Fruit fly (Drosophila melanogaster) whole organism, embryonic: ENCODE measurements around the gene DNaseII.

Experiments used
- Ada2b ChIP-seq: fragments of 200-800 bp; sonication (Bioruptor generic); IDR thresholded peaks from 2 replicates; pipeline ENCODE4 v1.3.6; 2022; ENCODE audit warnings: missing biosample characterization, missing genetic modification characterization
- Aef1 ChIP-seq: fragments of 200-800 bp; sonication (Bioruptor generic); IDR thresholded peaks from 3 replicates; pipeline ENCODE4 v1.3.6; 2022; ENCODE audit warnings: missing biosample characterization, missing genetic modification characterization
- Antp ChIP-seq: fragments of 200-800 bp; sonication (Bioruptor generic); optimal IDR thresholded peaks from 3 replicates; lab custom pipeline; 2016; ENCODE audit warnings: missing biosample characterization, missing genetic modification characterization
- B-H2 ChIP-seq: fragments of 200-800 bp; sonication (Bioruptor generic); optimal IDR thresholded peaks from 2 replicates; lab custom pipeline; 2018; ENCODE audit warnings: missing biosample characterization, mild to moderate bottlenecking, missing genetic modification characterization
- BtbVII ChIP-seq: fragments of 200-800 bp; sonication (Bioruptor generic); optimal IDR thresholded peaks from 3 replicates; lab custom pipeline; 2017; ENCODE audit warnings: missing biosample characterization, mild to moderate bottlenecking, missing genetic modification characterization
- CG11398 ChIP-seq: fragments of 200-800 bp; sonication (Bioruptor generic); optimal IDR thresholded peaks from 2 replicates; lab custom pipeline; 2016; ENCODE audit warnings: missing biosample characterization, missing genetic modification characterization
- CG12299 ChIP-seq: fragments of 200-800 bp; sonication (Bioruptor generic); optimal IDR thresholded peaks from 2 replicates; lab custom pipeline; 2018; ENCODE audit warnings: missing biosample characterization, mild to moderate bottlenecking, missing genetic modification characterization
- CG12744 ChIP-seq: fragments of 200-800 bp; sonication (Bioruptor generic); optimal IDR thresholded peaks from 2 replicates; lab custom pipeline; 2016; ENCODE audit warnings: missing biosample characterization, missing genetic modification characterization
- CG12942 ChIP-seq: fragments of 200-800 bp; sonication (Bioruptor generic); optimal IDR thresholded peaks from 3 replicates; lab custom pipeline; 2016; ENCODE audit warnings: missing biosample characterization, missing genetic modification characterization
- CG1602 ChIP-seq: fragments of 200-800 bp; sonication (Bioruptor generic); optimal IDR thresholded peaks from 3 replicates; lab custom pipeline; 2016; ENCODE audit warnings: missing biosample characterization, missing genetic modification characterization
- CG16815 ChIP-seq: fragments of 200-800 bp; sonication (Bioruptor generic); optimal IDR thresholded peaks from 3 replicates; lab custom pipeline; 2017; ENCODE audit warnings: missing biosample characterization, mild to moderate bottlenecking, missing genetic modification characterization
- CG17361 ChIP-seq: fragments of 200-800 bp; sonication (Bioruptor generic); IDR thresholded peaks from 3 replicates; pipeline ENCODE4 v1.3.6; 2022; ENCODE audit warnings: missing biosample characterization, missing genetic modification characterization
- CG31441 ChIP-seq: fragments of 200-800 bp; sonication (Bioruptor generic); IDR thresholded peaks from 2 replicates; pipeline ENCODE4 v1.3.6; 2022; ENCODE audit warnings: missing biosample characterization, missing genetic modification characterization
- CG32772 ChIP-seq: fragments of 200-800 bp; sonication (Bioruptor generic); IDR thresholded peaks from 2 replicates; pipeline ENCODE4 v1.3.6; 2022; ENCODE audit warnings: missing biosample characterization, missing genetic modification characterization
- CG3995 ChIP-seq: fragments of 200-800 bp; sonication (Bioruptor generic); optimal IDR thresholded peaks from 3 replicates; lab custom pipeline; 2016; ENCODE audit warnings: missing biosample characterization, missing genetic modification characterization
- CG6813 ChIP-seq: fragments of 200-800 bp; sonication (Bioruptor generic); optimal IDR thresholded peaks from 2 replicates; lab custom pipeline; 2017; ENCODE audit warnings: missing biosample characterization, missing genetic modification characterization, mild to moderate bottlenecking, moderate library complexity, missing genetic modification reagents
- CG7357 ChIP-seq: fragments of 200-800 bp; sonication (Bioruptor generic); IDR thresholded peaks from 3 replicates; pipeline ENCODE4 v1.3.6; 2022; ENCODE audit warnings: missing biosample characterization, missing genetic modification characterization
- CG7928 ChIP-seq: fragments of 200-800 bp; sonication (Bioruptor generic); optimal IDR thresholded peaks from 2 replicates; lab custom pipeline; 2017; ENCODE audit warnings: missing biosample characterization, mild to moderate bottlenecking, missing genetic modification characterization
- CG8089 ChIP-seq: fragments of 200-800 bp; sonication (Bioruptor generic); optimal IDR thresholded peaks from 3 replicates; lab custom pipeline; 2016; ENCODE audit warnings: missing biosample characterization, missing genetic modification characterization
- Chrac-16 ChIP-seq: fragments of 200-800 bp; sonication (Bioruptor generic); optimal IDR thresholded peaks from 3 replicates; lab custom pipeline; 2016; ENCODE audit warnings: missing biosample characterization, missing genetic modification characterization
- Dek ChIP-seq: fragments of 200-800 bp; sonication (Bioruptor generic); optimal IDR thresholded peaks from 3 replicates; lab custom pipeline; 2019; ENCODE audit warnings: missing biosample characterization, mild to moderate bottlenecking, missing genetic modification characterization, moderate library complexity
- Dp ChIP-seq: fragments of 200-800 bp; sonication (Bioruptor generic); optimal IDR thresholded peaks from 2 replicates; lab custom pipeline; 2018; ENCODE audit warnings: missing biosample characterization, mild to moderate bottlenecking, missing genetic modification characterization, moderate library complexity
- Ets65A ChIP-seq: fragments of 200-800 bp; sonication (Bioruptor generic); peaks from one replicate; lab custom pipeline; 2016; ENCODE audit warnings: missing biosample characterization, missing genetic modification characterization
- GATAe ChIP-seq: fragments of 200-800 bp; sonication (Bioruptor generic); conservative IDR thresholded peaks from 2 replicates; pipeline ENCODE4 v1.3.6; 2022; ENCODE audit warnings: missing biosample characterization, missing genetic modification characterization
- HLHmδ ChIP-seq: fragments of 200-800 bp; sonication (Bioruptor generic); optimal IDR thresholded peaks from 2 replicates; lab custom pipeline; 2018; ENCODE audit warnings: missing biosample characterization, mild to moderate bottlenecking, missing genetic modification characterization, moderate library complexity
- Hr39 ChIP-seq: fragments of >200 bp; optimal IDR thresholded peaks from 2 replicates; lab custom pipeline; 2017
- Jarid2 ChIP-seq: fragments of 200-800 bp; sonication (Bioruptor generic); optimal IDR thresholded peaks from 3 replicates; lab custom pipeline; 2017; ENCODE audit warnings: mild to moderate bottlenecking, missing biosample characterization, missing genetic modification reagents, missing genetic modification characterization
- Lim3 ChIP-seq: fragments of 200-800 bp; sonication (Bioruptor generic); IDR thresholded peaks from 2 replicates; pipeline ENCODE4 v1.3.6; 2022; ENCODE audit warnings: missing biosample characterization, missing genetic modification characterization
- Mad ChIP-seq: fragments of 200-800 bp; sonication (Bioruptor generic); optimal IDR thresholded peaks from 2 replicates; lab custom pipeline; 2016; ENCODE audit warnings: missing biosample characterization, missing genetic modification characterization
- Nf-YC ChIP-seq: fragments of 200-800 bp; optimal IDR thresholded peaks from 3 replicates; lab custom pipeline; 2019; ENCODE audit warnings: missing biosample characterization, mild to moderate bottlenecking, missing genetic modification characterization, moderate library complexity
- Pdp1 ChIP-seq, 2 experiments: fragments of 200-800 bp; sonication (Bioruptor generic); optimal IDR thresholded peaks; 3 replicates each; lab custom pipeline; 2016; ENCODE audit warnings: missing biosample characterization in 2 of 2, missing genetic modification characterization in 2 of 2, mild to moderate bottlenecking in 1 of 2, moderate library complexity in 1 of 2
- Sry-β ChIP-seq: fragments of 200-800 bp; sonication (Bioruptor generic); optimal IDR thresholded peaks from 2 replicates; lab custom pipeline; 2018; ENCODE audit warnings: missing biosample characterization, mild to moderate bottlenecking, missing genetic modification characterization, moderate library complexity
- Stat92E ChIP-seq, 3 experiments: fragments of >200 bp in 2 of 3; fragments of 200-800 bp in 1 of 3; sonication (Bioruptor generic) in 1 of 3; optimal IDR thresholded peaks; 2 replicates each; lab custom pipeline; 2017 to 2019; ENCODE audit warnings: missing biosample characterization in 3 of 3, missing genetic modification characterization in 3 of 3, mild to moderate bottlenecking in 1 of 3, moderate library complexity in 1 of 3
- Xbp1 ChIP-seq: fragments of 200-800 bp; sonication (Bioruptor generic); optimal IDR thresholded peaks from 3 replicates; lab custom pipeline; 2016; ENCODE audit warnings: missing biosample characterization, mild to moderate bottlenecking, missing genetic modification characterization
- al ChIP-seq: fragments of 200-800 bp; sonication (Bioruptor generic); IDR thresholded peaks from 2 replicates; pipeline ENCODE4 v1.3.6; 2022; ENCODE audit warnings: missing biosample characterization, missing genetic modification characterization
- cg ChIP-seq: fragments of 200-800 bp; sonication (Bioruptor generic); optimal IDR thresholded peaks from 3 replicates; lab custom pipeline; 2019; ENCODE audit warnings: missing biosample characterization, mild to moderate bottlenecking, missing genetic modification characterization, moderate library complexity
- dpn ChIP-seq, 2 experiments: fragments of 200-800 bp; sonication (Bioruptor generic); optimal IDR thresholded peaks; 3 replicates each; lab custom pipeline; 2016; ENCODE audit warnings: missing biosample characterization in 2 of 2, missing genetic modification characterization in 2 of 2
- fu2 ChIP-seq: fragments of 200-800 bp; sonication (Bioruptor generic); optimal IDR thresholded peaks from 2 replicates; lab custom pipeline; 2016; ENCODE audit warnings: missing biosample characterization, missing genetic modification characterization
- gcm ChIP-seq: fragments of 200-800 bp; sonication (Bioruptor generic); optimal IDR thresholded peaks from 2 replicates; lab custom pipeline; 2019; ENCODE audit warnings: missing biosample characterization, mild to moderate bottlenecking, missing genetic modification characterization, moderate library complexity
- gt ChIP-seq: fragments of 200-800 bp; sonication (Bioruptor generic); IDR thresholded peaks from 2 replicates; pipeline ENCODE4 v1.3.6; 2022; ENCODE audit warnings: missing biosample characterization, missing genetic modification characterization
- inv ChIP-seq: fragments of 200-800 bp; sonication (Bioruptor generic); IDR thresholded peaks from 2 replicates; pipeline ENCODE4 v1.3.6; 2022; ENCODE audit warnings: missing biosample characterization, missing genetic modification characterization; ENCODE audit not compliant: partially characterized antibody
- kay ChIP-seq: fragments of 200-800 bp; sonication (Bioruptor generic); optimal IDR thresholded peaks from 2 replicates; lab custom pipeline; 2016; ENCODE audit warnings: missing biosample characterization, missing genetic modification characterization
- maf-S ChIP-seq: fragments of 200-800 bp; sonication (Bioruptor generic); optimal IDR thresholded peaks from 2 replicates; lab custom pipeline; 2016; ENCODE audit warnings: missing biosample characterization, missing genetic modification characterization
- nau ChIP-seq: fragments of 200-800 bp; sonication (Bioruptor generic); optimal IDR thresholded peaks from 3 replicates; lab custom pipeline; 2017; ENCODE audit warnings: missing biosample characterization, mild to moderate bottlenecking, missing genetic modification characterization, missing genetic modification reagents
- nerfin-2 ChIP-seq: fragments of 200-800 bp; sonication (Bioruptor generic); IDR thresholded peaks from 2 replicates; pipeline ENCODE4 v1.3.6; 2022; ENCODE audit warnings: missing biosample characterization, missing genetic modification characterization; ENCODE audit not compliant: partially characterized antibody
- onecut ChIP-seq: fragments of 200-800 bp; sonication (Bioruptor generic); IDR thresholded peaks from 2 replicates; pipeline ENCODE4 v1.3.6; 2022; ENCODE audit warnings: missing biosample characterization, missing genetic modification characterization
- pan ChIP-seq, 4 experiments: fragments of >200 bp in 3 of 4; fragments of 200-800 bp in 1 of 4; sonication (Bioruptor generic) in 1 of 4; optimal IDR thresholded peaks in 3 of 4; IDR thresholded peaks in 1 of 4; 2 replicates each; pipeline versions ENCODE4 v1.3.6 to Lab custom; 2017 to 2022; ENCODE audit warnings: missing biosample characterization in 2 of 4, missing genetic modification characterization in 2 of 4, mixed read lengths in 1 of 4
- scrt ChIP-seq: fragments of 200-800 bp; sonication (Bioruptor generic); optimal IDR thresholded peaks from 2 replicates; lab custom pipeline; 2018; ENCODE audit warnings: missing biosample characterization, mild to moderate bottlenecking, missing genetic modification characterization, moderate library complexity
- sug ChIP-seq: fragments of 200-800 bp; optimal IDR thresholded peaks from 2 replicates; lab custom pipeline; 2019; ENCODE audit warnings: missing biosample characterization, mild to moderate bottlenecking, missing genetic modification characterization, moderate library complexity
- usp ChIP-seq: fragments of >200 bp; optimal IDR thresholded peaks from 2 replicates; lab custom pipeline; 2017; ENCODE audit warnings: missing biosample characterization, missing genetic modification characterization
- zfh2 ChIP-seq: fragments of 200-800 bp; sonication (Bioruptor generic); optimal IDR thresholded peaks from 2 replicates; lab custom pipeline; 2016; ENCODE audit warnings: missing biosample characterization, missing genetic modification characterization

Gene DNaseII

DNA sequence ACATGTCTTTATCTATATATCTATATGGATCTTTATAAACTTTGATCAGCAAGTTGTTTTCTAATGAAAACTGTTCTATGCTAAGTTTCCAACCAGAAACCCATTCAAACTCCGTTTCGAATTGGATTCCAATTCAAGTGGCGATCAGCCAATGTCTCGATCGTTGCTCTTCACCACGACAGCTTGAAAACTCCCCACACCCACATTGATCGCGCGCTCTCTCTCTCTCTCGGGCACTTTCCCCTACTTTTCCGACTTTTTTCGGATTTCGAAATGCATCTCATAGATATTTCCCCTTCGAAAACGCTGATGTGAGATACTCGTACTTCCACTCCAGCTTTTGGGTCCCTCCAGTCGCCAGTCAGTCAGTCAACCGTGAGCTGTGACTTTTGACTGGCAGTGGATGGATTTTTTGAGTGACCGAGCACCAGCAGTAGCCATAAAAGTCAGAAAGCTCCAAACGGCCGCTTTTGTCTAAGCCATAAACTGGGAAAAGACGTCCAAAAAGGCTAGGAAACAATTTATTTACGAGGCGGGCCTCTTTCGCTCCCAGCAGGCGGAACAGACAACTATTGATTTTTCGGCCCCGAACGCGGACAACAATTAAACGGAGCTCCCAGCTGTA, 44.1 kb downstream of the DNaseII start (continued):
- TF ChIP-seq Lim3 (GFP tag; lab: Robert Waterston, UW) (no peak), CG16815 (no peak), onecut (GFP tag; lab: Robert Waterston, UW) (peak; percentile 56), CG32772 (GFP tag; lab: Robert Waterston, UW) (no peak), B-H2 (GFP tag; lab: Kevin White, UChicago) (no peak), dpn (GFP tag; optimal IDR thresholded peaks at IDR 0.05; lab: Kevin White, UChicago) (no peak), Antp (GFP tag; lab: Kevin White, UChicago) (no peak), al (no peak), Pdp1 (GFP tag; optimal IDR thresholded peaks at IDR 0.05; lab: Kevin White, UChicago) (no peak), CG1602 (GFP tag; lab: Kevin White, UChicago) (no peak), CG17361 (GFP tag; lab: Robert Waterston, UW) (no peak), Aef1 (GFP tag; lab: Robert Waterston, UW) (no peak), Jarid2 (peak; percentile 50), Hr39 (lab: Kevin White, UChicago) (no peak), CG7928 (GFP tag; lab: Kevin White, UChicago) (no peak), GATAe (GFP tag; lab: Robert Waterston, UW) (no peak), inv (no peak), nerfin-2 (GFP tag; lab: Robert Waterston, UW) (no peak), fu2 (no peak), sug (no peak), gcm (GFP tag; lab: Kevin White, UChicago) (peak; percentile 32), Stat92E (GFP tag; optimal IDR thresholded peaks at IDR 0.05; lab: Kevin White, UChicago) (no peak), Sry-β (no peak), Ets65A (no peak), CG11398 (GFP tag; lab: Kevin White, UChicago) (no peak), scrt (GFP tag; lab: Kevin White, UChicago) (no peak), Chrac-16 (no peak), cg (GFP tag; lab: Kevin White, UChicago) (peak; percentile 46), Dek (tag; lab: Kevin White, UChicago) (no peak), CG12942 (no peak), HLHmδ (GFP tag; lab: Kevin White, UChicago) (peak; percentile 19), Dp (no peak), usp (GFP tag; lab: Kevin White, UChicago) (no peak), CG12744 (GFP tag; lab: Kevin White, UChicago) (no peak), CG6813 (no peak), BtbVII (GFP tag; lab: Kevin White, UChicago) (no peak), Ada2b (no peak), Nf-YC (tag; lab: Kevin White, UChicago) (peak; percentile 83), CG31441 (GFP tag; lab: Robert Waterston, UW) (no peak), CG12299 (tag; lab: Kevin White, UChicago) (no peak), Xbp1 (GFP tag; lab: Kevin White, UChicago) (no peak), zfh2 (GFP tag; lab: Kevin White, UChicago) (no peak), CG3995 (GFP tag; lab: Kevin White, UChicago) (no peak), CG8089 (no peak), gt (GFP tag; lab: Robert Waterston, UW) (no peak), CG7357 (GFP tag; lab: Robert Waterston, UW) (no peak), kay (GFP tag; lab: Kevin White, UChicago) (no peak), pan (optimal IDR thresholded peaks at IDR 0.05; lab: Kevin White, UChicago) (no peak), pan (GFP tag; optimal IDR thresholded peaks at IDR 0.05 in 1 of 2, IDR thresholded peaks at IDR 0.05 in 1 of 2) (no peak), nau (GFP tag; lab: Kevin White, UChicago) (no peak), Mad (GFP tag; lab: Kevin White, UChicago) (no peak), maf-S (GFP tag; lab: Kevin White, UChicago) (no peak)
